Worm (Caenorhabditis elegans): ENCODE results near the gene C05C10.5.

DNA sequence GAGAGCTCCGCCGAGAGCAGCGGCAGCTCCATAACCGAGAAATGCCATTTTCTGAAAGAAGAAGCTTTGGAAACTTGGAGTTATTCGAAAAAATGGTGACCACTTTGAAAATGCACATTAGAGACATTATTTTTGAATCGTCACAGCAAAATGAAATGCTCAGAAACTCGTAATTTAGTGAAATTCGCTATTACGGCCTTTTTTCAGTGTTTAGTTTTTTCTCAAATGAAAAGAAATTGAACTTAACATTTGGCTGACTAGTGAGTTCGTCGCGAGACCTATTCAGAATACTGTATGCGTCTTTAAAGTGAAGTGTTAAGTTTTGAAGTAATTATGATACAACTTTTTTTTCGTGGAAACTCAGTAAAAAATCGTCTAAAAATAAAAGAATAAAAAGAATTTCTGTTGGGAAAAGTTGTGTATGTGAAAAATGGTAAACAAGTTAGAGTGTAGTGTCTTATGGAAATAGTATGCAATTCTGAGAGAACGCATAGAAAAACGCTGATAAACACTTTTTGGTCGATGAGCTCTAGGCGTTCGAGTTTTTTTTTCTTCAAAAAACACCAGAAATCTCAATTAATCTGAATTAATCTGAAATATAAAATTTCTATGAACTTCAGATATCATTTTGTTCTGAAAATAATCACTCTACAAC, 31.7 kb downstream of the C05C10.5 start, which contains the start of gene R53.5:
- TF ChIP-seq B0310.2 (tag; optimal IDR thresholded peaks at IDR 0.05) (no peak), ama-1 (optimal IDR thresholded peaks at IDR 0.05) (no peak), tra-4 (tag; optimal IDR thresholded peaks at IDR 0.05) (no peak), hmg-4 (GFP tag; optimal IDR thresholded peaks at IDR 0.05) (no peak)
